Worm (Caenorhabditis elegans) whole organism, L3 larva: ENCODE measurements around the gene ins-37.
"Not testable (repeated sequence)": the region's sequence is repeated elsewhere in the genome, so short reads cannot be mapped to it uniquely, and the experiment has no call there.

ENCODE experiments used
- R02D3.7 ChIP-seq: fragments of 150-350 bp; optimal IDR thresholded peaks from 2 replicates; lab custom pipeline; 2014; ENCODE audit warnings: missing biosample characterization, missing genetic modification characterization
- ZK546.5 ChIP-seq: sonication (generic microtip); optimal IDR thresholded peaks from 2 replicates; lab custom pipeline; 2017; ENCODE audit warnings: missing biosample characterization, missing genetic modification characterization
- aly-2 ChIP-seq: fragments of 150-350 bp; optimal IDR thresholded peaks from 2 replicates; lab custom pipeline; 2014; ENCODE audit warnings: missing biosample characterization, missing genetic modification characterization
- ceh-16 ChIP-seq: sonication (generic microtip); optimal IDR thresholded peaks from 2 replicates; lab custom pipeline; 2017; ENCODE audit warnings: missing biosample characterization, missing genetic modification characterization
- ceh-28 ChIP-seq: fragments of 150-350 bp; optimal IDR thresholded peaks from 2 replicates; lab custom pipeline; 2014; ENCODE audit warnings: missing biosample characterization, missing genetic modification reagents, missing genetic modification characterization
- ceh-82 ChIP-seq: fragments of 150-350 bp; optimal IDR thresholded peaks from 2 replicates; lab custom pipeline; 2014; ENCODE audit warnings: missing biosample characterization, missing genetic modification characterization
- ceh-9 ChIP-seq: sonication (generic microtip); optimal IDR thresholded peaks from 2 replicates; lab custom pipeline; 2018; ENCODE audit warnings: missing biosample characterization, missing genetic modification characterization
- elt-2 ChIP-seq: sonication (generic microtip); optimal IDR thresholded peaks from 2 replicates; lab custom pipeline; 2016; ENCODE audit warnings: missing genetic modification reagents, mild to moderate bottlenecking, missing genetic modification characterization, missing compliant biosample characterization
- elt-3 ChIP-seq, 3 experiments: fragments of 150-350 bp in 1 of 3; sonication (generic microtip) in 2 of 3; optimal IDR thresholded peaks; 2 replicates in 2 of 3; 4 replicates in 1 of 3; lab custom pipeline; 2014 to 2017; ENCODE audit warnings: missing biosample characterization in 3 of 3, missing genetic modification characterization in 3 of 3
- eor-1 ChIP-seq, 2 experiments: fragments of 150-350 bp; optimal IDR thresholded peaks; 2 replicates each; lab custom pipeline; 2014 to 2018; ENCODE audit warnings: missing biosample characterization in 2 of 2, missing genetic modification characterization in 2 of 2
- fkh-10 ChIP-seq: sonication (generic microtip); optimal IDR thresholded peaks from 2 replicates; lab custom pipeline; 2017; ENCODE audit warnings: missing biosample characterization, missing genetic modification reagents, missing genetic modification characterization
- hmg-11 ChIP-seq: sonication (generic microtip); optimal IDR thresholded peaks from 2 replicates; lab custom pipeline; 2016; ENCODE audit warnings: missing genetic modification characterization, missing compliant biosample characterization
- lin-15B ChIP-seq: fragments of 150-350 bp; optimal IDR thresholded peaks from 2 replicates; lab custom pipeline; 2014; ENCODE audit warnings: missing biosample characterization, missing genetic modification characterization
- lin-39 ChIP-seq: fragments of 150-350 bp; optimal IDR thresholded peaks from 2 replicates; lab custom pipeline; 2018; ENCODE audit warnings: missing biosample characterization, missing genetic modification reagents, missing genetic modification characterization
- mml-1 ChIP-seq: fragments of 150-350 bp; sonication (generic microtip); optimal IDR thresholded peaks from 3 replicates; lab custom pipeline; 2014; ENCODE audit warnings: missing biosample characterization, missing genetic modification characterization
- nfya-1 ChIP-seq: sonication (generic microtip); optimal IDR thresholded peaks from 2 replicates; lab custom pipeline; 2017; ENCODE audit warnings: missing genetic modification characterization, mild to moderate bottlenecking, missing compliant biosample characterization, antibody characterized with exemption, moderate library complexity; ENCODE audit not compliant: insufficient read depth
- nhr-11 ChIP-seq: fragments of 150-350 bp; optimal IDR thresholded peaks from 2 replicates; lab custom pipeline; 2014; ENCODE audit warnings: missing biosample characterization, missing genetic modification characterization
- nhr-12 ChIP-seq: fragments of 150-350 bp; optimal IDR thresholded peaks from 2 replicates; lab custom pipeline; 2014; ENCODE audit warnings: missing biosample characterization, missing genetic modification characterization
- nhr-23 ChIP-seq: fragments of 150-350 bp; optimal IDR thresholded peaks from 2 replicates; lab custom pipeline; 2014; ENCODE audit warnings: missing biosample characterization, missing genetic modification reagents, missing genetic modification characterization
- nhr-237 ChIP-seq: fragments of 150-350 bp; optimal IDR thresholded peaks from 2 replicates; lab custom pipeline; 2014; ENCODE audit warnings: missing biosample characterization, missing genetic modification characterization
- nhr-25 ChIP-seq: sonication (generic microtip); optimal IDR thresholded peaks from 2 replicates; lab custom pipeline; 2017; ENCODE audit warnings: missing biosample characterization, missing genetic modification characterization
- nhr-43 ChIP-seq: sonication (generic microtip); optimal IDR thresholded peaks from 2 replicates; lab custom pipeline; 2016; ENCODE audit warnings: mild to moderate bottlenecking, missing genetic modification characterization, missing compliant biosample characterization; ENCODE audit not compliant: poor library complexity, severe bottlenecking
- nhr-67 ChIP-seq: fragments of 150-350 bp; optimal IDR thresholded peaks from 2 replicates; lab custom pipeline; 2014; ENCODE audit warnings: missing biosample characterization, missing genetic modification characterization
- nhr-76 ChIP-seq: fragments of 150-350 bp; sonication (generic microtip); optimal IDR thresholded peaks from 5 replicates; lab custom pipeline; 2014; ENCODE audit warnings: missing biosample characterization, missing genetic modification characterization
- nhr-77 ChIP-seq: fragments of 150-350 bp; optimal IDR thresholded peaks from 2 replicates; lab custom pipeline; 2014; ENCODE audit warnings: missing biosample characterization, missing genetic modification characterization
- pha-4 ChIP-seq: fragments of 150-350 bp; optimal IDR thresholded peaks from 2 replicates; lab custom pipeline; 2014; ENCODE audit warnings: missing biosample characterization, missing genetic modification reagents, missing genetic modification characterization
- pqm-1 ChIP-seq: fragments of 150-350 bp; optimal IDR thresholded peaks from 2 replicates; lab custom pipeline; 2017; ENCODE audit warnings: missing biosample characterization, missing genetic modification characterization, inconsistent platforms
- snpc-4 ChIP-seq: fragments of 150-350 bp; optimal IDR thresholded peaks from 2 replicates; lab custom pipeline; 2014; ENCODE audit warnings: missing biosample characterization, missing genetic modification characterization
- tbx-2 ChIP-seq: sonication (generic microtip); optimal IDR thresholded peaks from 2 replicates; lab custom pipeline; 2016; ENCODE audit warnings: mild to moderate bottlenecking, missing genetic modification characterization, missing compliant biosample characterization
- unc-62 ChIP-seq: fragments of 150-350 bp; sonication (generic microtip); optimal IDR thresholded peaks from 4 replicates; lab custom pipeline; 2014; ENCODE audit warnings: missing biosample characterization, missing genetic modification reagents, missing genetic modification characterization
- ztf-11 ChIP-seq: fragments of 150-350 bp; optimal IDR thresholded peaks from 2 replicates; lab custom pipeline; 2014; ENCODE audit warnings: missing biosample characterization, missing genetic modification characterization

The ins-37 gene

ce11 chrII:13818043-13818442 is 17.9 kb downstream of the ins-37 start, which contains the start of gene his-16:
Gene his-16, minus strand, starts transcription at chrII:13818143.
- not testable (repeated sequence) for TF ChIP-seq lin-39, ztf-11, nhr-25 (tag; lab: Kevin White, UChicago)

ce11 chrII:13815513-13815912 is 20.4 kb downstream of the ins-37 start:
- TF ChIP-seq nhr-237 (no peak), nhr-77 (no peak), unc-62 (GFP tag; lab: Kevin White, UChicago) (no peak), R02D3.7 (tag; lab: Kevin White, UChicago) (no peak), nhr-67 (no peak), nhr-43 (tag; lab: Kevin White, UChicago) (no peak), ceh-9 (tag; lab: Kevin White, UChicago) (no peak), lin-15B (tag; lab: Kevin White, UChicago) (no peak), ZK546.5 (tag; lab: Kevin White, UChicago) (no peak), eor-1 (tag; optimal IDR thresholded peaks at IDR 0.05; lab: Kevin White, UChicago) (no peak), lin-39 (tag; lab: Kevin White, UChicago) (no peak), ceh-28 (tag; lab: Kevin White, UChicago) (no peak), hmg-11 (tag; lab: Kevin White, UChicago) (no peak), elt-3 (tag; optimal IDR thresholded peaks at IDR 0.05; lab: Kevin White, UChicago) (no peak), ceh-16 (tag; lab: Kevin White, UChicago) (no peak), pha-4 (tag; lab: Kevin White, UChicago) (no peak), nhr-76 (no peak), pqm-1 (tag; lab: Kevin White, UChicago) (no peak), nhr-23 (tag; lab: Kevin White, UChicago) (no peak)

- TF ChIP-seq ZK546.5 (tag; lab: Kevin White, UChicago) (no peak), pqm-1 (tag; lab: Kevin White, UChicago) (peak; percentile 35), nhr-237 (no peak), hmg-11 (tag; lab: Kevin White, UChicago) (no peak), ceh-28 (tag; lab: Kevin White, UChicago) (no peak), pha-4 (tag; lab: Kevin White, UChicago) (peak; percentile 31), elt-2 (peak; percentile 83)
Measured at ce11 chrII:13813950-13814349, 22.0 kb downstream of the ins-37 start.

ce11 chrII:13813413-13813812 is 22.5 kb downstream of the ins-37 start:
- TF ChIP-seq ztf-11 (tag; lab: Kevin White, UChicago) (no peak), snpc-4 (tag; lab: Kevin White, UChicago) (peak; percentile 44), nfya-1 (tag; lab: Kevin White, UChicago) (peak; percentile 1), lin-39 (tag; lab: Kevin White, UChicago) (no peak)
- TF ChIP-seq, all 47 proteins: peak for 2

- no peak for TF ChIP-seq mml-1 (tag; lab: Kevin White, UChicago)
- no peak for TF ChIP-seq lin-15B (tag; lab: Kevin White, UChicago)
- TF ChIP-seq fkh-10: peak; percentile 63
Measured at ce11 chrII:13812335-13812734, 23.6 kb downstream of the ins-37 start.

ce11 chrII:13806269-13806668 is 29.6 kb downstream of the ins-37 start:
- TF ChIP-seq nhr-25 (tag; lab: Kevin White, UChicago) (no peak), pha-4 (tag; lab: Kevin White, UChicago) (peak; percentile 52)
- TF ChIP-seq, all 47 proteins: peak for 1

ce11 chrII:13796312-13796711 is 39.6 kb downstream of the ins-37 start:
- TF ChIP-seq nhr-76 (no peak), ceh-82 (tag; lab: Kevin White, UChicago) (no peak), nhr-25 (tag; lab: Kevin White, UChicago) (no peak), nhr-237 (no peak), R02D3.7 (tag; lab: Kevin White, UChicago) (no peak), ZK546.5 (tag; lab: Kevin White, UChicago) (no peak), tbx-2 (no peak), nfya-1 (tag; lab: Kevin White, UChicago) (no peak), aly-2 (tag; lab: Kevin White, UChicago) (no peak), nhr-12 (tag; lab: Kevin White, UChicago) (no peak), nhr-77 (no peak), ceh-16 (tag; lab: Kevin White, UChicago) (no peak), nhr-11 (tag; lab: Kevin White, UChicago) (no peak), pha-4 (tag; lab: Kevin White, UChicago) (no peak)
